Fruit fly (Drosophila melanogaster) whole organism, embryonic: ENCODE results near the gene CG9018.

ENCODE experiments used
- CG12236 ChIP-seq: fragments of 200-800 bp; sonication (Bioruptor generic); optimal IDR thresholded peaks from 2 replicates; lab custom pipeline; 2016; ENCODE audit warnings: missing biosample characterization, missing genetic modification characterization
- CG14710 ChIP-seq: fragments of 200-800 bp; sonication (Bioruptor generic); optimal IDR thresholded peaks from 3 replicates; lab custom pipeline; 2019; ENCODE audit warnings: missing biosample characterization, mild to moderate bottlenecking, missing genetic modification characterization, moderate library complexity
- CG3281 ChIP-seq: fragments of 200-800 bp; sonication (Bioruptor generic); optimal IDR thresholded peaks from 3 replicates; lab custom pipeline; 2017; ENCODE audit warnings: missing biosample characterization, mild to moderate bottlenecking, missing genetic modification characterization
- CG3847 ChIP-seq: fragments of 200-800 bp; sonication (Bioruptor generic); IDR thresholded peaks from 2 replicates; pipeline ENCODE4 v1.3.6; 2022; ENCODE audit warnings: missing biosample characterization, missing genetic modification characterization
- CG9437 ChIP-seq: fragments of 200-800 bp; sonication (Bioruptor generic); optimal IDR thresholded peaks from 2 replicates; lab custom pipeline; 2018; ENCODE audit warnings: missing biosample characterization, mild to moderate bottlenecking, missing genetic modification characterization
- Dad ChIP-seq: fragments of 200-800 bp; sonication (Bioruptor generic); optimal IDR thresholded peaks from 3 replicates; lab custom pipeline; 2016; ENCODE audit warnings: missing biosample characterization, missing genetic modification characterization
- Doc3 ChIP-seq: fragments of 200-800 bp; sonication (Bioruptor generic); IDR thresholded peaks from 3 replicates; pipeline ENCODE4 v1.3.6; 2022; ENCODE audit warnings: missing biosample characterization, missing genetic modification characterization; ENCODE audit not compliant: partially characterized antibody
- HLH54F ChIP-seq: fragments of 200-800 bp; sonication (Bioruptor generic); optimal IDR thresholded peaks from 3 replicates; lab custom pipeline; 2016; ENCODE audit warnings: missing biosample characterization, missing genetic modification characterization
- Hey ChIP-seq: fragments of 200-800 bp; sonication (Bioruptor generic); optimal IDR thresholded peaks from 3 replicates; lab custom pipeline; 2018; ENCODE audit warnings: missing biosample characterization, mild to moderate bottlenecking, missing genetic modification characterization
- MTF-1 ChIP-seq: fragments of 200-800 bp; sonication (Bioruptor generic); optimal IDR thresholded peaks from 2 replicates; lab custom pipeline; 2018; ENCODE audit warnings: missing biosample characterization, mild to moderate bottlenecking, missing genetic modification characterization, borderline replicate concordance
- NC2α ChIP-seq: fragments of 200-800 bp; sonication (Bioruptor generic); optimal IDR thresholded peaks from 2 replicates; lab custom pipeline; 2016; ENCODE audit warnings: missing biosample characterization, missing genetic modification characterization
- Poxn ChIP-seq: fragments of 200-800 bp; sonication (Bioruptor generic); IDR thresholded peaks from 2 replicates; pipeline ENCODE4 v1.3.6; 2022; ENCODE audit warnings: missing biosample characterization, missing genetic modification characterization
- Rfx ChIP-seq: fragments of 200-800 bp; sonication (Bioruptor generic); IDR thresholded peaks from 2 replicates; pipeline ENCODE4 v1.3.6; 2022; ENCODE audit warnings: missing biosample characterization, missing genetic modification characterization
- Stat92E ChIP-seq, 3 experiments: fragments of >200 bp in 2 of 3; fragments of 200-800 bp in 1 of 3; sonication (Bioruptor generic) in 1 of 3; optimal IDR thresholded peaks; 2 replicates each; lab custom pipeline; 2017 to 2019; ENCODE audit warnings: missing biosample characterization in 3 of 3, missing genetic modification characterization in 3 of 3, mild to moderate bottlenecking in 1 of 3, moderate library complexity in 1 of 3
- al ChIP-seq: fragments of 200-800 bp; sonication (Bioruptor generic); IDR thresholded peaks from 2 replicates; pipeline ENCODE4 v1.3.6; 2022; ENCODE audit warnings: missing biosample characterization, missing genetic modification characterization
- ato ChIP-seq: fragments of 200-800 bp; sonication (Bioruptor generic); IDR thresholded peaks from 2 replicates; pipeline ENCODE4 v1.3.6; 2022; ENCODE audit warnings: missing biosample characterization, missing genetic modification characterization; ENCODE audit not compliant: partially characterized antibody
- chm ChIP-seq: fragments of 200-800 bp; sonication (Bioruptor generic); IDR thresholded peaks from 2 replicates; pipeline ENCODE4 v1.3.6; 2022; ENCODE audit warnings: missing biosample characterization, missing genetic modification characterization
- emc ChIP-seq: fragments of 200-800 bp; sonication (Bioruptor generic); optimal IDR thresholded peaks from 2 replicates; lab custom pipeline; 2016; ENCODE audit warnings: missing biosample characterization, missing genetic modification characterization
- exex ChIP-seq: fragments of 200-800 bp; sonication (Bioruptor generic); optimal IDR thresholded peaks from 4 replicates; lab custom pipeline; 2018; ENCODE audit warnings: missing biosample characterization, mild to moderate bottlenecking, missing genetic modification characterization, moderate library complexity
- grn ChIP-seq: fragments of 200-800 bp; sonication (Bioruptor generic); optimal IDR thresholded peaks from 3 replicates; lab custom pipeline; 2017; ENCODE audit warnings: missing biosample characterization, missing genetic modification characterization
- sc ChIP-seq, 3 experiments: fragments of >200 bp in 2 of 3; fragments of 200-800 bp in 1 of 3; sonication (Bioruptor generic) in 1 of 3; optimal IDR thresholded peaks; 2 replicates in 2 of 3; 3 replicates in 1 of 3; lab custom pipeline; 2017; ENCODE audit warnings: mild to moderate bottlenecking in 1 of 3, missing biosample characterization in 1 of 3, missing genetic modification characterization in 1 of 3, missing genetic modification reagents in 1 of 3
- sd ChIP-seq: fragments of 200-800 bp; sonication (Bioruptor generic); optimal IDR thresholded peaks from 3 replicates; lab custom pipeline; 2018; ENCODE audit warnings: missing biosample characterization, mild to moderate bottlenecking, missing genetic modification characterization, moderate library complexity
- sens ChIP-seq: fragments of 200-800 bp; sonication (Bioruptor generic); peaks from one replicate; lab custom pipeline; 2016; ENCODE audit warnings: missing biosample characterization, missing genetic modification characterization
- sob ChIP-seq: fragments of 200-800 bp; sonication (Bioruptor generic); IDR thresholded peaks from 2 replicates; pipeline ENCODE4 v1.3.6; 2022; ENCODE audit warnings: missing biosample characterization, missing genetic modification characterization
- trem ChIP-seq: fragments of 200-800 bp; optimal IDR thresholded peaks from 3 replicates; lab custom pipeline; 2019; ENCODE audit warnings: missing biosample characterization, mild to moderate bottlenecking, missing genetic modification characterization, moderate library complexity
- yki ChIP-seq: fragments of >200 bp; optimal IDR thresholded peaks from 3 replicates; lab custom pipeline; 2018

CG9018 gene

dm6 chr3L:2191512-2191911 is 45.4 kb downstream of the CG9018 start:
- TF ChIP-seq sd (tag; lab: Kevin White, UChicago) (peak; percentile 62), exex (tag; lab: Kevin White, UChicago) (peak; percentile 34), Rfx (GFP tag; lab: Robert Waterston, UW) (no peak), Hey (tag; lab: Kevin White, UChicago) (peak; percentile 74), ato (GFP tag; lab: Robert Waterston, UW) (no peak), trem (tag; lab: Kevin White, UChicago) (no peak), grn (GFP tag; lab: Kevin White, UChicago) (peak; percentile 41)
- TF ChIP-seq, all 482 proteins: peak for 4

- TF ChIP-seq Stat92E (GFP tag; optimal IDR thresholded peaks at IDR 0.05; lab: Kevin White, UChicago) (no peak), sens (GFP tag; lab: Kevin White, UChicago) (no peak), HLH54F (GFP tag; lab: Kevin White, UChicago) (no peak), Poxn (GFP tag; lab: Robert Waterston, UW) (no peak), CG14710 (tag; lab: Kevin White, UChicago) (no peak), Dad (GFP tag; lab: Kevin White, UChicago) (no peak), MTF-1 (GFP tag; lab: Kevin White, UChicago) (no peak), sob (GFP tag; lab: Robert Waterston, UW) (no peak), emc (GFP tag; lab: Kevin White, UChicago) (no peak), CG12236 (GFP tag; lab: Kevin White, UChicago) (no peak), chm (GFP tag; lab: Robert Waterston, UW) (no peak), CG3281 (no peak), al (GFP tag; lab: Robert Waterston, UW) (no peak), Doc3 (no peak), NC2α (no peak), CG3847 (GFP tag; lab: Robert Waterston, UW) (no peak), sc (optimal IDR thresholded peaks at IDR 0.05; lab: Kevin White, UChicago) (no peak), sc (GFP tag; optimal IDR thresholded peaks at IDR 0.05; lab: Kevin White, UChicago) (no peak), yki (lab: Kevin White, UChicago) (no peak), CG9437 (GFP tag; lab: Kevin White, UChicago) (no peak)
Observed at dm6 chr3L:2185630-2186029, 51.2 kb downstream of the CG9018 start, which contains the start of gene CG13810. Gene CG13810, plus strand, starts transcription at chr3L:2185930.
